Fruit fly (Drosophila melanogaster): ENCODE results near the gene Hmu.

DNA sequence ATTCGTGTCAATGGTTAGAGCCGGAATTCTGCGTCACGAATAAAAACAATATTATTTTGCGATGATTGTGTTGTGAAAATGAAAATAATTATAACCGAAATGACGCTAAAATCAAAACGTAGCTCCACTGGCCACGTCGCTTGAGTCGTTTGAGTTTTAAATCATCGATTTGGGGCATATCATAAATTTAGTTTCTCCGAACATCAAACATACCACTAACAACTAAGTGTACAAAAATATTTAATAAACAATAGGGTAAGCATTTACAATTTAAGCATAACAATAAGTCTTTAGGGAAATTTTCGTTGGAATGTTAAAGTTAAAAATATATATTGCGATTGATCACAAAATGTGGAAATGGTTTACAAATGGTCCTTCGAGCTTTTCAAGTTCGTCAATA is 37.7 kb upstream of the Hmu start, which contains the start of the genes TTLL6B and TfIIA-L:
- TF ChIP-seq CG6813 (GFP tag; optimal IDR thresholded peaks at IDR 0.05): no peak
- TF ChIP-seq eyg (GFP tag; optimal IDR thresholded peaks at IDR 0.05): no peak
- no peak for TF ChIP-seq hbn (GFP tag; IDR thresholded peaks at IDR 0.05; ENCODE audit: partially characterized antibody)
- TF ChIP-seq crol (GFP tag; IDR thresholded peaks at IDR 0.05): no peak
- no peak for TF ChIP-seq cad (GFP tag; optimal IDR thresholded peaks at IDR 0.05)
- TF ChIP-seq sr (GFP tag; IDR thresholded peaks at IDR 0.05): no peak

Measured in whole organism, embryonic.